Worm (Caenorhabditis elegans): ENCODE data around the gene C18D11.9.

Gene C18D11.9

ce11 chrIII:11806695-11807094 lies 2.2 kb upstream of the C18D11.9 start, which contains the start of gene C18D11.7:
C18D11.7 (minus strand) TSS chrIII:11806795.
- no peak for TF ChIP-seq him-1 (tag; optimal IDR thresholded peaks at IDR 0.05)
- no peak for TF ChIP-seq dao-5 (tag; optimal IDR thresholded peaks at IDR 0.05)
- TF ChIP-seq W03F9.2 (tag; optimal IDR thresholded peaks at IDR 0.05), result no peak

- no peak for TF ChIP-seq W03F9.2 (tag; optimal IDR thresholded peaks at IDR 0.05)
- no peak for TF ChIP-seq him-1 (tag; optimal IDR thresholded peaks at IDR 0.05)
- no peak for TF ChIP-seq dao-5 (tag; optimal IDR thresholded peaks at IDR 0.05)
These were observed 1.5 kb upstream of the C18D11.9 start, which contains the start of gene C18D11.10 for ce11 chrIII:11807418-11807817. C18D11.10 (plus strand) TSS chrIII:11807718.

ce11 chrIII:11810447-11810846 lies 1.5 kb downstream of the C18D11.9 start, which contains the start of gene C18D11.6:
C18D11.6 (plus strand) TSS chrIII:11810556.
- no peak for TF ChIP-seq W03F9.2 (tag; optimal IDR thresholded peaks at IDR 0.05)
- TF ChIP-seq him-1 (tag; optimal IDR thresholded peaks at IDR 0.05), result no peak
- no peak for TF ChIP-seq dao-5 (tag; optimal IDR thresholded peaks at IDR 0.05)

- no peak for TF ChIP-seq dao-5 (tag; optimal IDR thresholded peaks at IDR 0.05)
- no peak for TF ChIP-seq him-1 (tag; optimal IDR thresholded peaks at IDR 0.05)
- TF ChIP-seq W03F9.2 (tag; optimal IDR thresholded peaks at IDR 0.05), result no peak
These were observed 2.9 kb downstream of the C18D11.9 start for ce11 chrIII:11811839-11812238.

ce11 chrIII:11814653-11815052 lies 5.7 kb downstream of the C18D11.9 start:
- TF ChIP-seq him-1 (tag; optimal IDR thresholded peaks at IDR 0.05) (no peak), W03F9.2 (tag; optimal IDR thresholded peaks at IDR 0.05) (no peak)

- TF ChIP-seq him-1 (tag; optimal IDR thresholded peaks at IDR 0.05) (no peak), W03F9.2 (tag; optimal IDR thresholded peaks at IDR 0.05) (no peak), dao-5 (tag; optimal IDR thresholded peaks at IDR 0.05) (no peak)
These were observed 7.6 kb downstream of the C18D11.9 start, which contains the start of gene C18D11.1 for ce11 chrIII:11816523-11817003. C18D11.1 (plus strand) TSS chrIII:11816573.

- TF ChIP-seq dao-5 (tag; optimal IDR thresholded peaks at IDR 0.05) (no peak), him-1 (tag; optimal IDR thresholded peaks at IDR 0.05) (no peak), W03F9.2 (tag; optimal IDR thresholded peaks at IDR 0.05) (no peak)
These were observed 8.9 kb downstream of the C18D11.9 start for ce11 chrIII:11817865-11818264.

ce11 chrIII:11822407-11822806 lies 13.5 kb downstream of the C18D11.9 start, which contains the start of gene maa-1:
maa-1 (minus strand) TSS chrIII:11822526.
- TF ChIP-seq him-1 (tag; optimal IDR thresholded peaks at IDR 0.05) (no peak), dao-5 (tag; optimal IDR thresholded peaks at IDR 0.05) (no peak), W03F9.2 (tag; optimal IDR thresholded peaks at IDR 0.05) (no peak)

ce11 chrIII:11823260-11823659 lies 14.3 kb downstream of the C18D11.9 start, which contains the start of gene C18D11.3:
C18D11.3 (plus strand) TSS chrIII:11823448.
- TF ChIP-seq W03F9.2 (tag; optimal IDR thresholded peaks at IDR 0.05) (peak; percentile 79), dao-5 (tag; optimal IDR thresholded peaks at IDR 0.05) (no peak), him-1 (tag; optimal IDR thresholded peaks at IDR 0.05) (peak; percentile 35)

ce11 chrIII:11824088-11824487 lies 15.2 kb downstream of the C18D11.9 start:
- TF ChIP-seq dao-5 (tag; optimal IDR thresholded peaks at IDR 0.05), result no peak
- TF ChIP-seq him-1 (tag; optimal IDR thresholded peaks at IDR 0.05), result no peak
- no peak for TF ChIP-seq W03F9.2 (tag; optimal IDR thresholded peaks at IDR 0.05)

ce11 chrIII:11824580-11824979 lies 15.7 kb downstream of the C18D11.9 start:
- TF ChIP-seq dao-5 (tag; optimal IDR thresholded peaks at IDR 0.05), result no peak
- TF ChIP-seq W03F9.2 (tag; optimal IDR thresholded peaks at IDR 0.05), result no peak
- no peak for TF ChIP-seq him-1 (tag; optimal IDR thresholded peaks at IDR 0.05)

ce11 chrIII:11825654-11826053 lies 16.7 kb downstream of the C18D11.9 start:
- TF ChIP-seq him-1 (tag; optimal IDR thresholded peaks at IDR 0.05) (no peak), W03F9.2 (tag; optimal IDR thresholded peaks at IDR 0.05) (peak; percentile 19), dao-5 (tag; optimal IDR thresholded peaks at IDR 0.05) (no peak)

ce11 chrIII:11826118-11826517 lies 17.2 kb downstream of the C18D11.9 start, which contains the start of gene rsp-8:
rsp-8 (plus strand) TSS chrIII:11826418.
- TF ChIP-seq dao-5 (tag; optimal IDR thresholded peaks at IDR 0.05) (no peak), him-1 (tag; optimal IDR thresholded peaks at IDR 0.05) (no peak), W03F9.2 (tag; optimal IDR thresholded peaks at IDR 0.05) (no peak)

ce11 chrIII:11829062-11829461 lies 20.1 kb downstream of the C18D11.9 start:
- no peak for TF ChIP-seq W03F9.2 (tag; optimal IDR thresholded peaks at IDR 0.05)
- TF ChIP-seq dao-5 (tag; optimal IDR thresholded peaks at IDR 0.05), result no peak
- no peak for TF ChIP-seq him-1 (tag; optimal IDR thresholded peaks at IDR 0.05)

All from whole organism, L4/young adult.